Fruit fly (Drosophila melanogaster) whole organism: Measurements from ENCODE around the gene CG7168.

Experiments
- EcR ChIP-seq, 2 experiments: fragments of >200 bp; optimal IDR thresholded peaks; 2 replicates each; lab custom pipeline; 2017; ENCODE audit warnings: missing biosample characterization in 2 of 2, missing genetic modification characterization in 2 of 2, missing genetic modification reagents in 2 of 2
- pan ChIP-seq: fragments of >200 bp; optimal IDR thresholded peaks from 2 replicates; lab custom pipeline; 2017
- psq ChIP-seq: fragments of >200 bp; optimal IDR thresholded peaks from 2 replicates; lab custom pipeline; 2017
- usp ChIP-seq: fragments of >200 bp; optimal IDR thresholded peaks from 2 replicates; lab custom pipeline; 2017; ENCODE audit warnings: missing biosample characterization, missing genetic modification characterization, mixed read lengths

dm6 chr3R:18188702-18189125, 37.2 kb downstream of the CG7168 start, which contains the start of the genes CG12321 and MED17:
- TF ChIP-seq EcR (GFP tag; optimal IDR thresholded peaks at IDR 0.05; lab: Kevin White, UChicago), result no peak
- TF ChIP-seq psq (lab: Kevin White, UChicago), result no peak
- no peak for TF ChIP-seq usp (GFP tag; lab: Kevin White, UChicago)
- TF ChIP-seq pan, result no peak
